Worm (Caenorhabditis elegans) whole organism, L4 larva: Measurements from ENCODE around the gene Y116A8C.463.

ENCODE experiments used
- aha-1 ChIP-seq: fragments of 150-350 bp; peaks from one replicate; lab custom pipeline; 2014; ENCODE audit warnings: missing biosample characterization, missing genetic modification characterization
- hif-1 ChIP-seq, 2 experiments: sonication (generic microtip); optimal IDR thresholded peaks; 2 replicates each; lab custom pipeline; 2016 to 2017; ENCODE audit warnings: missing compliant biosample characterization in 2 of 2, missing genetic modification characterization in 2 of 2, missing genetic modification reagents in 2 of 2, missing genotype in 2 of 2, mild to moderate bottlenecking in 1 of 2
- nhr-77 ChIP-seq: fragments of 150-350 bp; optimal IDR thresholded peaks from 2 replicates; lab custom pipeline; 2014; ENCODE audit warnings: missing biosample characterization, missing genetic modification characterization
- unc-62 ChIP-seq, 3 experiments: fragments of 150-350 bp in 1 of 3; sonication (generic microtip); optimal IDR thresholded peaks in 2 of 3; peaks in 1 of 3; 1 replicate in 1 of 3; 2 replicates in 2 of 3; lab custom pipeline; 2014 to 2017; ENCODE audit warnings: missing biosample characterization in 3 of 3, missing genetic modification characterization in 3 of 3, missing genetic modification reagents in 3 of 3, missing genotype in 1 of 3
- vab-7 ChIP-seq: fragments of 200-800 bp; sonication (Bioruptor generic); IDR thresholded peaks from 2 replicates; pipeline ENCODE4 v1.3.6; 2022; ENCODE audit warnings: missing genetic modification reagents, missing genetic modification characterization, missing compliant biosample characterization
- ztf-11 ChIP-seq: fragments of 150-350 bp; optimal IDR thresholded peaks from 2 replicates; lab custom pipeline; 2014; ENCODE audit warnings: missing biosample characterization, missing genetic modification characterization

- no peak for TF ChIP-seq aha-1
- TF ChIP-seq vab-7 (GFP tag; lab: Robert Waterston, UW), result no peak
- no peak for TF ChIP-seq hif-1 (tag; optimal IDR thresholded peaks at IDR 0.05; lab: Kevin White, UChicago)
- TF ChIP-seq unc-62 (GFP tag; optimal IDR thresholded peaks at IDR 0.05 in 1 of 2; lab: Kevin White, UChicago), result no peak
- TF ChIP-seq unc-62 (tag; optimal IDR thresholded peaks at IDR 0.05; lab: Kevin White, UChicago), result no peak
- no peak for TF ChIP-seq nhr-77
- no peak for TF ChIP-seq ztf-11 (tag; lab: Kevin White, UChicago)
These were observed 516 bp downstream of the Y116A8C.463 start, which contains the start of gene nep-23 for ce11 chrIV:16920041-16920440.
